Fruit fly (Drosophila melanogaster) whole organism, embryonic: Measurements from ENCODE around the gene PLCXD.

ENCODE experiments used
- CG10565 ChIP-seq: fragments of 200-800 bp; sonication (Bioruptor generic); optimal IDR thresholded peaks from 3 replicates; lab custom pipeline; 2016; ENCODE audit warnings: missing biosample characterization, mild to moderate bottlenecking, missing genetic modification characterization
- CG11093 ChIP-seq: fragments of 200-800 bp; sonication (Bioruptor generic); IDR thresholded peaks from 3 replicates; pipeline ENCODE4 v1.3.6; 2022; ENCODE audit warnings: missing biosample characterization, missing genetic modification characterization
- CG12104 ChIP-seq: fragments of 200-800 bp; sonication (Bioruptor generic); optimal IDR thresholded peaks from 3 replicates; lab custom pipeline; 2016; ENCODE audit warnings: missing biosample characterization, missing genetic modification characterization
- CG12744 ChIP-seq: fragments of 200-800 bp; sonication (Bioruptor generic); optimal IDR thresholded peaks from 2 replicates; lab custom pipeline; 2016; ENCODE audit warnings: missing biosample characterization, missing genetic modification characterization
- CG13775 ChIP-seq: fragments of 200-800 bp; sonication (Bioruptor generic); optimal IDR thresholded peaks from 3 replicates; lab custom pipeline; 2017; ENCODE audit warnings: missing biosample characterization, mild to moderate bottlenecking, missing genetic modification characterization
- CG15011 ChIP-seq: fragments of 200-800 bp; sonication (Bioruptor generic); optimal IDR thresholded peaks from 3 replicates; lab custom pipeline; 2018; ENCODE audit warnings: missing biosample characterization, mild to moderate bottlenecking, missing genetic modification characterization
- CG17359 ChIP-seq: fragments of 200-800 bp; sonication (Bioruptor generic); optimal IDR thresholded peaks from 3 replicates; lab custom pipeline; 2018; ENCODE audit warnings: missing biosample characterization, mild to moderate bottlenecking, missing genetic modification characterization, moderate library complexity
- CG17912 ChIP-seq: fragments of 200-800 bp; sonication (Bioruptor generic); optimal IDR thresholded peaks from 2 replicates; lab custom pipeline; 2018; ENCODE audit warnings: missing biosample characterization, mild to moderate bottlenecking, missing genetic modification characterization
- CG18764 ChIP-seq: fragments of 200-800 bp; sonication (Bioruptor generic); optimal IDR thresholded peaks from 3 replicates; lab custom pipeline; 2016; ENCODE audit warnings: missing biosample characterization, missing genetic modification characterization
- CG2712 ChIP-seq: fragments of 200-800 bp; optimal IDR thresholded peaks from 3 replicates; lab custom pipeline; 2019; ENCODE audit warnings: missing biosample characterization, mild to moderate bottlenecking, missing genetic modification characterization, moderate library complexity
- CG33557 ChIP-seq: fragments of 200-800 bp; sonication (Bioruptor generic); optimal IDR thresholded peaks from 2 replicates; lab custom pipeline; 2019; ENCODE audit warnings: missing biosample characterization, mild to moderate bottlenecking, missing genetic modification characterization, moderate library complexity
- CG3995 ChIP-seq: fragments of 200-800 bp; sonication (Bioruptor generic); optimal IDR thresholded peaks from 3 replicates; lab custom pipeline; 2016; ENCODE audit warnings: missing biosample characterization, missing genetic modification characterization
- CG4328 ChIP-seq: fragments of 200-800 bp; sonication (Bioruptor generic); optimal IDR thresholded peaks from 3 replicates; lab custom pipeline; 2017; ENCODE audit warnings: missing biosample characterization, missing genetic modification reagents, missing genetic modification characterization
- CG6254 ChIP-seq: fragments of 200-800 bp; sonication (Bioruptor generic); optimal IDR thresholded peaks from 3 replicates; lab custom pipeline; 2017; ENCODE audit warnings: mild to moderate bottlenecking, missing biosample characterization, missing genetic modification reagents, missing genetic modification characterization
- CG6654 ChIP-seq: fragments of 200-800 bp; sonication (Bioruptor generic); optimal IDR thresholded peaks from 2 replicates; lab custom pipeline; 2017; ENCODE audit warnings: missing biosample characterization, mild to moderate bottlenecking, missing genetic modification characterization
- CG6765 ChIP-seq: fragments of 200-800 bp; sonication (Bioruptor generic); optimal IDR thresholded peaks from 3 replicates; lab custom pipeline; 2017; ENCODE audit warnings: missing biosample characterization, mild to moderate bottlenecking, missing genetic modification characterization
- CG8089 ChIP-seq: fragments of 200-800 bp; sonication (Bioruptor generic); optimal IDR thresholded peaks from 3 replicates; lab custom pipeline; 2016; ENCODE audit warnings: missing biosample characterization, missing genetic modification characterization
- CG8388 ChIP-seq: fragments of 200-800 bp; sonication (Bioruptor generic); optimal IDR thresholded peaks from 2 replicates; lab custom pipeline; 2019; ENCODE audit warnings: missing biosample characterization, mild to moderate bottlenecking, missing genetic modification characterization, moderate library complexity
- CoRest ChIP-seq: fragments of 200-800 bp; sonication (Bioruptor generic); optimal IDR thresholded peaks from 3 replicates; lab custom pipeline; 2018; ENCODE audit warnings: missing biosample characterization, mild to moderate bottlenecking, missing genetic modification characterization, moderate library complexity
- CrebB ChIP-seq: fragments of 200-800 bp; sonication (Bioruptor generic); optimal IDR thresholded peaks from 3 replicates; lab custom pipeline; 2018; ENCODE audit warnings: missing biosample characterization, mild to moderate bottlenecking, missing genetic modification characterization
- Doc2 ChIP-seq: fragments of 200-800 bp; sonication (Bioruptor generic); IDR thresholded peaks from 2 replicates; pipeline ENCODE4 v1.3.6; 2022; ENCODE audit warnings: missing biosample characterization, missing genetic modification characterization
- Drgx ChIP-seq: fragments of 200-800 bp; sonication (Bioruptor generic); IDR thresholded peaks from 2 replicates; pipeline ENCODE4 v1.3.6; 2022; ENCODE audit warnings: missing biosample characterization, missing genetic modification characterization
- Ets97D ChIP-seq: fragments of 200-800 bp; sonication (Bioruptor generic); optimal IDR thresholded peaks from 3 replicates; lab custom pipeline; 2016; ENCODE audit warnings: missing biosample characterization, missing genetic modification characterization
- HLH54F ChIP-seq: fragments of 200-800 bp; sonication (Bioruptor generic); optimal IDR thresholded peaks from 3 replicates; lab custom pipeline; 2016; ENCODE audit warnings: missing biosample characterization, missing genetic modification characterization
- Hey ChIP-seq: fragments of 200-800 bp; sonication (Bioruptor generic); optimal IDR thresholded peaks from 3 replicates; lab custom pipeline; 2018; ENCODE audit warnings: missing biosample characterization, mild to moderate bottlenecking, missing genetic modification characterization
- Hmx ChIP-seq: fragments of 200-800 bp; sonication (Bioruptor generic); optimal IDR thresholded peaks from 2 replicates; lab custom pipeline; 2016; ENCODE audit warnings: missing biosample characterization, missing genetic modification characterization
- MBD-R2 ChIP-seq: fragments of 200-800 bp; sonication (Bioruptor generic); IDR thresholded peaks from 2 replicates; pipeline ENCODE4 v1.3.6; 2022; ENCODE audit warnings: missing biosample characterization, missing genetic modification characterization
- Six4 ChIP-seq: fragments of 200-800 bp; sonication (Bioruptor generic); optimal IDR thresholded peaks from 2 replicates; lab custom pipeline; 2016; ENCODE audit warnings: missing biosample characterization, missing genetic modification characterization
- Spps ChIP-seq: fragments of 200-800 bp; sonication (Bioruptor generic); optimal IDR thresholded peaks from 2 replicates; lab custom pipeline; 2018; ENCODE audit warnings: missing biosample characterization, mild to moderate bottlenecking, missing genetic modification characterization
- Usf ChIP-seq: fragments of 200-800 bp; sonication (Bioruptor generic); optimal IDR thresholded peaks from 2 replicates; lab custom pipeline; 2017; ENCODE audit warnings: missing genotype, missing biosample characterization, missing genetic modification characterization
- bbx ChIP-seq: fragments of 200-800 bp; sonication (Bioruptor generic); IDR thresholded peaks from 2 replicates; pipeline ENCODE4 v1.3.6; 2022; ENCODE audit warnings: missing biosample characterization, missing genetic modification characterization; ENCODE audit not compliant: partially characterized antibody
- cad ChIP-seq: fragments of >200 bp; optimal IDR thresholded peaks from 2 replicates; lab custom pipeline; 2017; ENCODE audit warnings: missing biosample characterization, missing genetic modification characterization
- cato ChIP-seq: fragments of 200-800 bp; sonication (Bioruptor generic); optimal IDR thresholded peaks from 2 replicates; lab custom pipeline; 2016; ENCODE audit warnings: missing biosample characterization, missing genetic modification characterization, borderline replicate concordance
- corto ChIP-seq: fragments of 200-800 bp; sonication (Bioruptor generic); optimal IDR thresholded peaks from 2 replicates; lab custom pipeline; 2016; ENCODE audit warnings: missing biosample characterization, mild to moderate bottlenecking, missing genetic modification characterization, moderate library complexity
- dmrt11E ChIP-seq: fragments of 200-800 bp; sonication (Bioruptor generic); optimal IDR thresholded peaks from 3 replicates; lab custom pipeline; 2018; ENCODE audit warnings: missing biosample characterization, mild to moderate bottlenecking, missing genetic modification characterization, moderate library complexity
- ems ChIP-seq: fragments of 200-800 bp; sonication (Bioruptor generic); optimal IDR thresholded peaks from 3 replicates; lab custom pipeline; 2016; ENCODE audit warnings: missing biosample characterization, missing genetic modification characterization
- fd102C ChIP-seq: fragments of 200-800 bp; sonication (Bioruptor generic); optimal IDR thresholded peaks from 2 replicates; lab custom pipeline; 2018; ENCODE audit warnings: missing biosample characterization, mild to moderate bottlenecking, missing genetic modification characterization, moderate library complexity
- gcm ChIP-seq: fragments of 200-800 bp; sonication (Bioruptor generic); optimal IDR thresholded peaks from 2 replicates; lab custom pipeline; 2019; ENCODE audit warnings: missing biosample characterization, mild to moderate bottlenecking, missing genetic modification characterization, moderate library complexity
- gsb-n ChIP-seq: fragments of 200-800 bp; sonication (Bioruptor generic); optimal IDR thresholded peaks from 3 replicates; lab custom pipeline; 2018; ENCODE audit warnings: missing biosample characterization, mild to moderate bottlenecking, missing genetic modification characterization
- mirr ChIP-seq: fragments of 200-800 bp; sonication (Bioruptor generic); optimal IDR thresholded peaks from 3 replicates; lab custom pipeline; 2018; ENCODE audit warnings: missing biosample characterization, mild to moderate bottlenecking, missing genetic modification characterization
- org-1 ChIP-seq: fragments of 200-800 bp; sonication (Bioruptor generic); optimal IDR thresholded peaks from 2 replicates; lab custom pipeline; 2017; ENCODE audit warnings: missing biosample characterization, missing genetic modification characterization
- pan ChIP-seq, 4 experiments: fragments of >200 bp in 3 of 4; fragments of 200-800 bp in 1 of 4; sonication (Bioruptor generic) in 1 of 4; optimal IDR thresholded peaks in 3 of 4; IDR thresholded peaks in 1 of 4; 2 replicates each; pipeline versions ENCODE4 v1.3.6 to Lab custom; 2017 to 2022; ENCODE audit warnings: missing biosample characterization in 2 of 4, missing genetic modification characterization in 2 of 4, mixed read lengths in 1 of 4
- pnt ChIP-seq: fragments of 200-800 bp; sonication (Bioruptor generic); optimal IDR thresholded peaks from 3 replicates; lab custom pipeline; 2016; ENCODE audit warnings: missing biosample characterization, missing genetic modification characterization
- psq ChIP-seq: fragments of 200-800 bp; sonication (Bioruptor generic); optimal IDR thresholded peaks from 2 replicates; lab custom pipeline; 2017; ENCODE audit warnings: missing biosample characterization, missing genetic modification characterization
- schlank ChIP-seq: fragments of 200-800 bp; sonication (Bioruptor generic); optimal IDR thresholded peaks from 2 replicates; lab custom pipeline; 2018; ENCODE audit warnings: missing biosample characterization, mild to moderate bottlenecking, missing genetic modification characterization
- seq ChIP-seq: fragments of 200-800 bp; sonication (Bioruptor generic); IDR thresholded peaks from 2 replicates; pipeline ENCODE4 v1.3.6; 2022; ENCODE audit warnings: missing biosample characterization, missing genetic modification characterization
- stc ChIP-seq: fragments of 200-800 bp; sonication (Bioruptor generic); IDR thresholded peaks from 2 replicates; pipeline ENCODE4 v1.3.6; 2022; ENCODE audit warnings: missing biosample characterization, missing genetic modification characterization
- tin ChIP-seq: fragments of 200-800 bp; sonication (Bioruptor generic); optimal IDR thresholded peaks from 3 replicates; lab custom pipeline; 2016; ENCODE audit warnings: missing biosample characterization, missing genetic modification characterization

Gene PLCXD

DNA sequence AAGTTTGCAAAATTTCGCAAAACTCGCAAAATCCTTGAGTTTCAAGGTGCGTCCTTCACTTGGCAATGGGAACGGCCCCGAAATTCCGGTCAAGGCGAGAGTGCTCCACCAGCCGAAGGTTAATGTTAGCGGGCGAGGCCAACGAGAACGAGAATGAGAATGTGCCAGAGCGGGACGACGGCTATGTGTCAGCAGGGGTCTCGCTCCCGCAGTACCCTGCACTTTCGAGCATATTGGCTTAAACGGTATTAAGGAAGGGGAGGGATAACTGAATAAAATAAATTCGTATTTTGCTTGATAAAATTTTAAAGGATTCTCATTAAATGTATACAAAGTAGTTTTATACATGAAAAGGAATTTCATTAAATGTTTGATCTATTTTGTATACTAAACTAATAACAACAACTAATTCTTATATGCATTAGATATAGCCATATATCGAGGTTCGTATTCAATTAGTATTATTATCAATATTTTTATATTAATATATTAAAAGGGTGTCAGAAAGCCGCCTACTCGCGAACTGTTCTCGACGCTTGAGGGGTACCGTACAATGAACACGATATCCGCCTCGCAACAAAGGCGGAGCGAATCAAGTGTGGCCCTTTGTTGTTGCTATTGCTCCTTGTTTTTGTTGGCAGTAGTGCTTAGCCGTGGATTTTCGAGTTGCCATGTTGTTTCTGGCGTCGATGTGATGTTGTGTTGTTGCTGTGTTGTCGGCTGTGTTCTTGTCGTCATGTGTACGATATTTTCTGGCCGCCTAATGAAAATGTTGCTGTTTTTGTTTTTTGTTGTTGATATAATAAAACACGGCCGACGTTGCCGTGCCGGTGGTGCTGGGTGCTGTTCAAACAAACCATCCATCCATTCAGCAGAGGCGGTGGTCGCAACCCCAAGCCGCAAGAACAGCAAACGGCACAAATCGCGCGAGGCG, 42.6 kb upstream of the PLCXD start (continued):
- TF ChIP-seq tin (GFP tag; lab: Kevin White, UChicago) (peak; percentile 87), CG18764 (peak; percentile 74), MBD-R2 (GFP tag; lab: Robert Waterston, UW) (no peak), Hmx (GFP tag; lab: Kevin White, UChicago) (no peak), cato (GFP tag; lab: Kevin White, UChicago) (peak; percentile 90), CG11093 (peak; percentile 86), CrebB (tag; lab: Kevin White, UChicago) (peak; percentile 51), CG17912 (GFP tag; lab: Kevin White, UChicago) (no peak), CG8388 (peak; percentile 94), seq (GFP tag; lab: Robert Waterston, UW) (no peak), Doc2 (GFP tag; lab: Robert Waterston, UW) (no peak), CG6254 (peak; percentile 81), Usf (GFP tag; lab: Kevin White, UChicago) (peak; percentile 94), CG12744 (GFP tag; lab: Kevin White, UChicago) (peak; percentile 52), HLH54F (GFP tag; lab: Kevin White, UChicago) (peak; percentile 46), stc (GFP tag; lab: Robert Waterston, UW) (no peak), Ets97D (GFP tag; lab: Kevin White, UChicago) (peak; percentile 2), ems (GFP tag; lab: Kevin White, UChicago) (peak; percentile 73), org-1 (GFP tag; lab: Kevin White, UChicago) (peak; percentile 93), Drgx (GFP tag; lab: Robert Waterston, UW) (no peak), schlank (tag; lab: Kevin White, UChicago) (peak; percentile 6), dmrt11E (tag; lab: Kevin White, UChicago) (peak; percentile 97), cad (no peak), CG2712 (tag; lab: Kevin White, UChicago) (peak; percentile 98), mirr (GFP tag; lab: Kevin White, UChicago) (peak; percentile 97), CG6765 (GFP tag; lab: Kevin White, UChicago) (peak; percentile 91), gcm (GFP tag; lab: Kevin White, UChicago) (peak; percentile 96), CG3995 (GFP tag; lab: Kevin White, UChicago) (peak; percentile 45), Spps (tag; lab: Kevin White, UChicago) (peak; percentile 84), bbx (no peak), CG10565 (GFP tag; lab: Kevin White, UChicago) (peak; percentile 58), CG33557 (peak; percentile 95), Six4 (GFP tag; lab: Kevin White, UChicago) (peak; percentile 91), pnt (peak; percentile 58), CG12104 (GFP tag; lab: Kevin White, UChicago) (peak; percentile 96), corto (GFP tag; lab: Kevin White, UChicago) (no peak), CG17359 (tag; lab: Kevin White, UChicago) (peak; percentile 90), CG4328 (GFP tag; lab: Kevin White, UChicago) (peak; percentile 94), CG8089 (GFP tag; lab: Kevin White, UChicago) (peak; percentile 63), CG13775 (GFP tag; lab: Kevin White, UChicago) (peak; percentile 96), Hey (tag; lab: Kevin White, UChicago) (peak; percentile 31), CoRest (tag; lab: Kevin White, UChicago) (peak; percentile 99), psq (GFP tag; lab: Kevin White, UChicago) (peak; percentile 74), gsb-n (tag; lab: Kevin White, UChicago) (peak; percentile 95), CG15011 (GFP tag; lab: Kevin White, UChicago) (peak; percentile 90), fd102C (GFP tag; lab: Kevin White, UChicago) (peak; percentile 52), CG6654 (GFP tag; lab: Kevin White, UChicago) (peak; percentile 83), pan (optimal IDR thresholded peaks at IDR 0.05; lab: Kevin White, UChicago) (peak in 1 of 2 experiments; percentile 79), pan (GFP tag; optimal IDR thresholded peaks at IDR 0.05 in 1 of 2, IDR thresholded peaks at IDR 0.05 in 1 of 2) (peak in 1 of 2 experiments; percentile 69)
